Worm (Caenorhabditis elegans): ENCODE results near the gene T16G12.1.

T16G12.1 gene

ce11 chrIII:9991324-9991723, 58.3 kb downstream of the T16G12.1 start:
- TF ChIP-seq hlh-26 (GFP tag; conservative IDR thresholded peaks at IDR 0.05) = no peak
- no peak for TF ChIP-seq ceh-79 (tag; optimal IDR thresholded peaks at IDR 0.05)
- TF ChIP-seq bed-2 (GFP tag; IDR thresholded peaks at IDR 0.05) = no peak
- no peak for TF ChIP-seq F49E8.2 (tag; optimal IDR thresholded peaks at IDR 0.05; ENCODE audit: insufficient read depth)
- TF ChIP-seq Y56A3A.18 (GFP tag; IDR thresholded peaks at IDR 0.05) = no peak
- TF ChIP-seq akir-1 (GFP tag; optimal IDR thresholded peaks at IDR 0.05) = no peak
- TF ChIP-seq ztf-22 (GFP tag; optimal IDR thresholded peaks at IDR 0.05) = no peak
- TF ChIP-seq cebp-1 (GFP tag; IDR thresholded peaks at IDR 0.05) = no peak
- TF ChIP-seq cebp-1 (tag; optimal IDR thresholded peaks at IDR 0.05) = no peak
- no peak for TF ChIP-seq lag-1 (GFP tag; IDR thresholded peaks at IDR 0.05)
- no peak for TF ChIP-seq hmg-20 (GFP tag; IDR thresholded peaks at IDR 0.05)
- no peak for TF ChIP-seq repo-1 (tag; optimal IDR thresholded peaks at IDR 0.05)
- no peak for TF ChIP-seq F55B11.4 (tag; optimal IDR thresholded peaks at IDR 0.05; ENCODE audit: borderline replicate concordance, insufficient read depth)

All from whole organism, young adult.